Fruit fly (Drosophila melanogaster) Kc167 (cell line): ENCODE data around the gene CG32075.

Experiments
- Myc ChIP-seq: fragments of >200 bp; optimal IDR thresholded peaks from 2 replicates; lab custom pipeline; 2017; ENCODE audit warnings: missing external identifiers
- Sin3A ChIP-seq: fragments of >200 bp; optimal IDR thresholded peaks from 2 replicates; lab custom pipeline; 2018; ENCODE audit warnings: missing external identifiers
- psq ChIP-seq: fragments of >200 bp; optimal IDR thresholded peaks from 2 replicates; lab custom pipeline; 2017; ENCODE audit warnings: missing external identifiers

dm6 chr3L:11112427-11112826, 47.7 kb upstream of the CG32075 start:
- TF ChIP-seq psq (lab: Kevin White, UChicago) (no peak), Sin3A (lab: Kevin White, UChicago) (no peak), Myc (lab: Kevin White, UChicago) (no peak)
